Fruit fly (Drosophila melanogaster) whole organism: ENCODE measurements around the gene Pebp1.

Experiments used
- CG8478 ChIP-seq: fragments of >200 bp; optimal IDR thresholded peaks from 2 replicates; lab custom pipeline; 2018; ENCODE audit warnings: inconsistent platforms
- Dll ChIP-seq: fragments of >200 bp; optimal IDR thresholded peaks from 2 replicates; lab custom pipeline; 2017
- pan ChIP-seq: fragments of >200 bp; optimal IDR thresholded peaks from 2 replicates; lab custom pipeline; 2017

dm6 chr3R:22424602-22425190, 41.1 kb upstream of the Pebp1 start, which contains the start of gene pinta:
- TF ChIP-seq pan (lab: Kevin White, UChicago), result no peak
- no peak for TF ChIP-seq CG8478
- TF ChIP-seq Dll, result no peak
